Worm (Caenorhabditis elegans) whole organism, L4/young adult: ENCODE data around the gene ZK697.8.

Source experiments
- W03F9.2 ChIP-seq: fragments of 150-350 bp; optimal IDR thresholded peaks from 2 replicates; lab custom pipeline; 2014; ENCODE audit warnings: missing biosample characterization, missing genetic modification characterization
- dao-5 ChIP-seq: sonication (generic microtip); optimal IDR thresholded peaks from 2 replicates; lab custom pipeline; 2016; ENCODE audit warnings: missing genotype, missing genetic modification characterization, moderate library complexity, missing compliant biosample characterization
- him-1 ChIP-seq: sonication (generic microtip); optimal IDR thresholded peaks from 2 replicates; lab custom pipeline; 2016; ENCODE audit warnings: missing genotype, missing genetic modification reagents, missing genetic modification characterization, missing compliant biosample characterization

DNA sequence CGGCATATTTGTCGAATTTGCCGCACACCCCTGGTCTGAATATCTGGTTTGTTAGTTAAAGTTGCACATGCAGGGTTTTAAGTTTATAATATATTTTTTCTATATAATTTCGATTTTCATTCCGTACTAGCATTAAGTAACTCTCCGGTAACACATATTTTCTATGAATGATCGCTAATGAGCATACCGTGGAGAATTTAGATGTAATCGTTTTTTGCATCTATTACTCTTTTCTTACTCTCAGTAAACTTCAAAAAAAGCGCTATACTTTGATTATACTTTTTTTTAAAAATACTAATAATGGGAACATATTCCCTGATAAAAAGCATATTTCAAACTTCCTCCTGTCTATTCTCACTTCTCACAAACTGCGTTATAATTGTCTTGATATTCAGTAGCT lies 14.4 kb downstream of the ZK697.8 start, which contains the start of gene str-160:
- no peak for TF ChIP-seq dao-5
- TF ChIP-seq him-1, result no peak
- no peak for TF ChIP-seq W03F9.2 (tag; lab: Kevin White, UChicago)
